Fruit fly (Drosophila melanogaster): ENCODE data around the gene dah.

Gene dah

dm6 chrX:15360961-15361360 lies 32.8 kb downstream of the dah start, which contains the start of gene Pp1-13C:
Pp1-13C (minus strand) TSS chrX:15361061.
- TF ChIP-seq CrebA (GFP tag; optimal IDR thresholded peaks at IDR 0.05; ENCODE audit: borderline replicate concordance) = no peak
- no peak for TF ChIP-seq N (GFP tag; optimal IDR thresholded peaks at IDR 0.05)
- no peak for TF ChIP-seq Myc (optimal IDR thresholded peaks at IDR 0.05)
- TF ChIP-seq Vsx2 (GFP tag; optimal IDR thresholded peaks at IDR 0.05; ENCODE audit: partially characterized antibody) = no peak
- no peak for TF ChIP-seq Hr78 (GFP tag; optimal IDR thresholded peaks at IDR 0.05)
- no peak for TF ChIP-seq Dif (GFP tag; optimal IDR thresholded peaks at IDR 0.05; ENCODE audit: partially characterized antibody)
- no peak for TF ChIP-seq sv (GFP tag; optimal IDR thresholded peaks at IDR 0.05)
- TF ChIP-seq dsf (GFP tag; optimal IDR thresholded peaks at IDR 0.05; ENCODE audit: borderline replicate concordance) = no peak
- no peak for TF ChIP-seq usp (GFP tag; optimal IDR thresholded peaks at IDR 0.05)
- no peak for TF ChIP-seq tai (GFP tag; optimal IDR thresholded peaks at IDR 0.05)
- TF ChIP-seq psq (GFP tag; optimal IDR thresholded peaks at IDR 0.05) = no peak
- TF ChIP-seq HLH106 (tag; optimal IDR thresholded peaks at IDR 0.05) = no peak
- no peak for TF ChIP-seq jim (GFP tag; optimal IDR thresholded peaks at IDR 0.05)
- TF ChIP-seq rgr (GFP tag; optimal IDR thresholded peaks at IDR 0.05) = no peak
- TF ChIP-seq CG9705 (GFP tag; optimal IDR thresholded peaks at IDR 0.05) = no peak

- TF ChIP-seq Hr78 (GFP tag; optimal IDR thresholded peaks at IDR 0.05) (no peak), HLH106 (tag; optimal IDR thresholded peaks at IDR 0.05) (peak; percentile 11)
Observed at dm6 chrX:15363649-15364048, 35.5 kb downstream of the dah start.

- TF ChIP-seq Mio (GFP tag; optimal IDR thresholded peaks at IDR 0.05) = no peak
- TF ChIP-seq woc (GFP tag; optimal IDR thresholded peaks at IDR 0.05) = no peak
- TF ChIP-seq HLH106 (tag; optimal IDR thresholded peaks at IDR 0.05) = peak; percentile 1
Observed at dm6 chrX:15364467-15364866, 36.3 kb downstream of the dah start.

dm6 chrX:15370103-15370502 lies 42.0 kb downstream of the dah start:
- no peak for TF ChIP-seq Dfd (GFP tag; optimal IDR thresholded peaks at IDR 0.05)
- TF ChIP-seq Hr78 (GFP tag; optimal IDR thresholded peaks at IDR 0.05) = no peak
- TF ChIP-seq Myc (optimal IDR thresholded peaks at IDR 0.05) = no peak
- TF ChIP-seq Hr83 (GFP tag; optimal IDR thresholded peaks at IDR 0.05; ENCODE audit: poor library complexity, severe bottlenecking) = no peak
- TF ChIP-seq HLH106 (tag; optimal IDR thresholded peaks at IDR 0.05) = no peak
- no peak for TF ChIP-seq dl (GFP tag; optimal IDR thresholded peaks at IDR 0.05; ENCODE audit: insufficient read depth in 1 of 2, partially characterized antibody in 2 of 2)
- TF ChIP-seq pan (optimal IDR thresholded peaks at IDR 0.05) = no peak
- no peak for TF ChIP-seq Hnf4 (GFP tag; optimal IDR thresholded peaks at IDR 0.05)
- no peak for TF ChIP-seq N (GFP tag; optimal IDR thresholded peaks at IDR 0.05)
- TF ChIP-seq Dif (GFP tag; optimal IDR thresholded peaks at IDR 0.05; ENCODE audit: partially characterized antibody) = no peak
- TF ChIP-seq fru (GFP tag; optimal IDR thresholded peaks at IDR 0.05) = no peak
- TF ChIP-seq rgr (GFP tag; optimal IDR thresholded peaks at IDR 0.05) = no peak
- TF ChIP-seq GATAd (GFP tag; optimal IDR thresholded peaks at IDR 0.05) = no peak

dm6 chrX:15379014-15379491 lies 50.9 kb downstream of the dah start, which contains the start of gene acj6:
acj6 (minus strand) TSS chrX:15379064.
- TF ChIP-seq woc (GFP tag; optimal IDR thresholded peaks at IDR 0.05) (no peak), rgr (GFP tag; optimal IDR thresholded peaks at IDR 0.05) (no peak)

dm6 chrX:15380207-15380606 lies 52.1 kb downstream of the dah start:
- TF ChIP-seq Jra (GFP tag; optimal IDR thresholded peaks at IDR 0.05) = no peak
- TF ChIP-seq Dif (GFP tag; optimal IDR thresholded peaks at IDR 0.05; ENCODE audit: partially characterized antibody) = no peak
- no peak for TF ChIP-seq woc (GFP tag; optimal IDR thresholded peaks at IDR 0.05)
- no peak for TF ChIP-seq Abd-B (GFP tag; optimal IDR thresholded peaks at IDR 0.05)
- TF ChIP-seq jim (GFP tag; optimal IDR thresholded peaks at IDR 0.05) = no peak
- TF ChIP-seq CG32264 (GFP tag; optimal IDR thresholded peaks at IDR 0.05) = no peak
- no peak for TF ChIP-seq pan (optimal IDR thresholded peaks at IDR 0.05)
- TF ChIP-seq dmrt93B (GFP tag; optimal IDR thresholded peaks at IDR 0.05) = no peak
- no peak for TF ChIP-seq rgr (GFP tag; optimal IDR thresholded peaks at IDR 0.05)
- TF ChIP-seq ey (GFP tag; optimal IDR thresholded peaks at IDR 0.05) = no peak
- TF ChIP-seq Hr83 (GFP tag; optimal IDR thresholded peaks at IDR 0.05; ENCODE audit: poor library complexity, severe bottlenecking) = no peak
- no peak for TF ChIP-seq foxo (GFP tag; optimal IDR thresholded peaks at IDR 0.05)
- no peak for TF ChIP-seq psq (GFP tag; optimal IDR thresholded peaks at IDR 0.05)
